Worm (Caenorhabditis elegans) whole organism, midembryonic: ENCODE measurements around the gene msi-1.

Experiments
- flt-1 ChIP-seq: fragments of 200-800 bp; sonication (Bioruptor generic); IDR thresholded peaks from 2 replicates; pipeline ENCODE4 v1.3.6; 2022; ENCODE audit warnings: missing genetic modification characterization, missing compliant biosample characterization
- klf-2 ChIP-seq: fragments of 200-800 bp; sonication (Bioruptor generic); conservative IDR thresholded peaks from 2 replicates; pipeline ENCODE4 v1.3.6; 2022; ENCODE audit warnings: missing genetic modification reagents, missing genetic modification characterization, missing compliant biosample characterization
- ztf-23 ChIP-seq: fragments of 200-800 bp; sonication (Bioruptor generic); IDR thresholded peaks from 2 replicates; pipeline ENCODE4 v1.3.6; 2022; ENCODE audit warnings: missing genetic modification reagents, missing genetic modification characterization, missing compliant biosample characterization
- ztf-29 ChIP-seq: fragments of 200-800 bp; sonication (Bioruptor generic); IDR thresholded peaks from 2 replicates; pipeline ENCODE4 v1.3.6; 2022; ENCODE audit warnings: missing genetic modification reagents, missing genetic modification characterization, missing compliant biosample characterization

- TF ChIP-seq ztf-23 (GFP tag; lab: Robert Waterston, UW) (no peak), ztf-29 (no peak), klf-2 (GFP tag; lab: Robert Waterston, UW) (no peak), flt-1 (GFP tag; lab: Robert Waterston, UW) (no peak)
Observed at ce11 chrIII:4013061-4013460, 36.9 kb upstream of the msi-1 start.
